Fruit fly (Drosophila melanogaster) whole organism, prepupa: Measurements from ENCODE around the gene Cyp305a1.

ENCODE experiments used
- CG10631 ChIP-seq: fragments of 200-800 bp; sonication (Bioruptor generic); optimal IDR thresholded peaks from 2 replicates; lab custom pipeline; 2016; ENCODE audit warnings: missing biosample characterization, missing genetic modification characterization
- CG32006 ChIP-seq: fragments of 200-800 bp; sonication (Bioruptor generic); optimal IDR thresholded peaks from 3 replicates; lab custom pipeline; 2017; ENCODE audit warnings: missing biosample characterization, mild to moderate bottlenecking, missing genetic modification characterization
- CG4318 ChIP-seq: fragments of 200-800 bp; sonication (Bioruptor generic); optimal IDR thresholded peaks from 3 replicates; lab custom pipeline; 2017; ENCODE audit warnings: missing biosample characterization, mild to moderate bottlenecking, missing genetic modification characterization
- Eip75B ChIP-seq: fragments of 200-800 bp; sonication (Bioruptor generic); optimal IDR thresholded peaks from 3 replicates; lab custom pipeline; 2016; ENCODE audit warnings: missing biosample characterization, missing genetic modification characterization
- Ets96B ChIP-seq: fragments of 200-800 bp; optimal IDR thresholded peaks from 2 replicates; lab custom pipeline; 2019; ENCODE audit warnings: missing biosample characterization, mild to moderate bottlenecking, missing genetic modification characterization, moderate library complexity
- Sox14 ChIP-seq: fragments of 200-800 bp; sonication (Bioruptor generic); optimal IDR thresholded peaks from 3 replicates; lab custom pipeline; 2016; ENCODE audit warnings: missing biosample characterization, missing genetic modification characterization
- pdm3 ChIP-seq: fragments of 200-800 bp; sonication (Bioruptor generic); optimal IDR thresholded peaks from 3 replicates; lab custom pipeline; 2016; ENCODE audit warnings: missing biosample characterization, missing genetic modification characterization
- salr ChIP-seq, 2 experiments: fragments of 200-800 bp; sonication (Bioruptor generic); optimal IDR thresholded peaks; 3 replicates each; lab custom pipeline; 2016 to 2018; ENCODE audit warnings: missing biosample characterization in 2 of 2, missing genetic modification characterization in 2 of 2, mild to moderate bottlenecking in 1 of 2

DNA sequence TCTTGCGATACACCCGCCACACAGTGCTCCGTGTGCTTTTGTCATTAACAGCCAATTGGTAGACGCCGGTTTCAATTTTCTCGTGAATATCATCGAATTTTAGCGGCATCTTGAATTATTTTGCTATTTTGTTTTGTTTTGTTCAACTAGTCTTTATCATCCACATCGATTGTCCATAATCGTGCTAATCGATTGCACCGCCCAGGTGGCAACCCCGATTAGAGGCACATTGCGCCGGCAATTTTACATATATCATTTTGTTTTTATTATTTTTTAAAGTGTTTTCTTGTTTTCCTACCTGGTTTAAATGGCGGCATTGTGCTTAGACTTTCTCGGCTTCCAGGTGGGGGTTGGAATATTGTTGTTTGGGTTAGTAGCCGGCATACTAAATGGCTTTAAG lies 7.2 kb downstream of the Cyp305a1 start, which contains the start of gene CG34116:
- no peak for TF ChIP-seq Sox14 (GFP tag; lab: Kevin White, UChicago)
- no peak for TF ChIP-seq pdm3 (GFP tag; lab: Kevin White, UChicago)
- TF ChIP-seq CG32006 (GFP tag; lab: Kevin White, UChicago), result no peak
- no peak for TF ChIP-seq Eip75B (GFP tag; lab: Kevin White, UChicago)
- TF ChIP-seq Ets96B (tag; lab: Kevin White, UChicago), result no peak
- TF ChIP-seq salr (GFP tag; optimal IDR thresholded peaks at IDR 0.05; lab: Kevin White, UChicago), result no peak
- no peak for TF ChIP-seq CG4318 (GFP tag; lab: Kevin White, UChicago)
- TF ChIP-seq CG10631 (GFP tag; lab: Kevin White, UChicago), result no peak
